Worm (Caenorhabditis elegans): Measurements from ENCODE around the gene Y56A3A.2.

DNA sequence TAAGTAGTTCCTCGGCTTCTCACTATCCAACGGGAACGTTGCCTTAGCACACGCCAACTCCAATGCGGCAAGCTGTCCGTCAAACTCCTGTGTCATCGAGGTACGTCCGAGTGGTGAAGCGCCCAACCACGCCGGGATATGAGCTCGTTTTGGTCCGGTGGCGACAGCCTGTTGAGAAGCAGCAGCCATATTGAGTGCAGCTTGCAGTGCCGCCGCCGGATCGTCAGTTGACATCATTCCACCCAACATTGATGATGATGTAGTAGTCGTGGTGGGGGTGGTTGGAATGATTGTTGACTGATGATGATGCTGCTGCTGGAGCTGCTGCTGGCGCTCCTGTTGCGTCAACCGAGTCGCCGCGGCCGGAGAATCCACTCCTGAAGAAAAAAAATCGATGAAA lies 28.6 kb downstream of the Y56A3A.2 start:
- TF ChIP-seq pros-1 (tag; optimal IDR thresholded peaks at IDR 0.05), result no peak
- no peak for TF ChIP-seq ets-4 (tag; optimal IDR thresholded peaks at IDR 0.05)
- no peak for TF ChIP-seq ama-1 (optimal IDR thresholded peaks at IDR 0.05)
- no peak for TF ChIP-seq lin-11 (tag; optimal IDR thresholded peaks at IDR 0.05)
- no peak for TF ChIP-seq dve-1 (tag; optimal IDR thresholded peaks at IDR 0.05)

All from whole organism, late embryonic.